Fruit fly (Drosophila melanogaster) whole organism, embryonic: ENCODE data around the gene CG32259.
A peak's percentile ranks its signal among the peaks of the same experiment; 100 is the strongest.

Source experiments
- Blimp-1 ChIP-seq: fragments of 200-800 bp; sonication (Bioruptor generic); optimal IDR thresholded peaks from 3 replicates; lab custom pipeline; 2018; ENCODE audit warnings: missing biosample characterization, missing genetic modification characterization, mild to moderate bottlenecking, moderate library complexity, missing genetic modification reagents
- CG12071 ChIP-seq: fragments of 200-800 bp; sonication (Bioruptor generic); optimal IDR thresholded peaks from 3 replicates; lab custom pipeline; 2018; ENCODE audit warnings: missing biosample characterization, mild to moderate bottlenecking, missing genetic modification characterization
- CG13894 ChIP-seq: fragments of 200-800 bp; sonication (Bioruptor generic); optimal IDR thresholded peaks from 3 replicates; lab custom pipeline; 2018; ENCODE audit warnings: missing biosample characterization, mild to moderate bottlenecking, missing genetic modification characterization, moderate library complexity
- CG16863 ChIP-seq: fragments of 200-800 bp; sonication (Bioruptor generic); optimal IDR thresholded peaks from 3 replicates; lab custom pipeline; 2016; ENCODE audit warnings: missing biosample characterization, missing genetic modification characterization
- CG32767 ChIP-seq: fragments of 200-800 bp; sonication (Bioruptor generic); IDR thresholded peaks from 2 replicates; pipeline ENCODE4 v1.3.6; 2022; ENCODE audit warnings: missing biosample characterization, missing genetic modification characterization
- CG32772 ChIP-seq: fragments of 200-800 bp; sonication (Bioruptor generic); IDR thresholded peaks from 2 replicates; pipeline ENCODE4 v1.3.6; 2022; ENCODE audit warnings: missing biosample characterization, missing genetic modification characterization
- CG4424 ChIP-seq: fragments of 200-800 bp; sonication (Bioruptor generic); optimal IDR thresholded peaks from 3 replicates; lab custom pipeline; 2016; ENCODE audit warnings: missing biosample characterization, missing genetic modification characterization
- CG7928 ChIP-seq: fragments of 200-800 bp; sonication (Bioruptor generic); optimal IDR thresholded peaks from 2 replicates; lab custom pipeline; 2017; ENCODE audit warnings: missing biosample characterization, mild to moderate bottlenecking, missing genetic modification characterization
- Dbx ChIP-seq: fragments of 200-800 bp; sonication (Bioruptor generic); IDR thresholded peaks from 3 replicates; pipeline ENCODE4 v1.3.6; 2022; ENCODE audit warnings: missing biosample characterization, missing genetic modification characterization
- Dip2 ChIP-seq: fragments of 200-800 bp; sonication (Bioruptor generic); IDR thresholded peaks from 2 replicates; pipeline ENCODE4 v1.3.6; 2022; ENCODE audit warnings: missing biosample characterization, missing genetic modification characterization
- Dll ChIP-seq: fragments of 200-800 bp; sonication (Bioruptor generic); IDR thresholded peaks from 4 replicates; pipeline ENCODE4 v1.3.6; 2022; ENCODE audit warnings: missing biosample characterization, missing genetic modification characterization; ENCODE audit not compliant: partially characterized antibody
- HLH4C ChIP-seq: fragments of 200-800 bp; sonication (Bioruptor generic); IDR thresholded peaks from 3 replicates; pipeline ENCODE4 v1.3.6; 2022; ENCODE audit warnings: missing biosample characterization, missing genetic modification characterization; ENCODE audit not compliant: partially characterized antibody
- Mrtf ChIP-seq: fragments of 200-800 bp; sonication (Bioruptor generic); IDR thresholded peaks from 3 replicates; pipeline ENCODE4 v1.3.6; 2022; ENCODE audit warnings: missing biosample characterization, missing genetic modification characterization
- Pdp1 ChIP-seq, 2 experiments: fragments of 200-800 bp; sonication (Bioruptor generic); optimal IDR thresholded peaks; 3 replicates each; lab custom pipeline; 2016; ENCODE audit warnings: missing biosample characterization in 2 of 2, missing genetic modification characterization in 2 of 2, mild to moderate bottlenecking in 1 of 2, moderate library complexity in 1 of 2
- Stat92E ChIP-seq, 3 experiments: fragments of >200 bp in 2 of 3; fragments of 200-800 bp in 1 of 3; sonication (Bioruptor generic) in 1 of 3; optimal IDR thresholded peaks; 2 replicates each; lab custom pipeline; 2017 to 2019; ENCODE audit warnings: missing biosample characterization in 3 of 3, missing genetic modification characterization in 3 of 3, mild to moderate bottlenecking in 1 of 3, moderate library complexity in 1 of 3
- abd-A ChIP-seq: fragments of 200-800 bp; sonication (Bioruptor generic); optimal IDR thresholded peaks from 3 replicates; lab custom pipeline; 2019; ENCODE audit warnings: missing biosample characterization, mild to moderate bottlenecking, missing genetic modification characterization, moderate library complexity
- al ChIP-seq: fragments of 200-800 bp; sonication (Bioruptor generic); IDR thresholded peaks from 2 replicates; pipeline ENCODE4 v1.3.6; 2022; ENCODE audit warnings: missing biosample characterization, missing genetic modification characterization
- cato ChIP-seq: fragments of 200-800 bp; sonication (Bioruptor generic); optimal IDR thresholded peaks from 2 replicates; lab custom pipeline; 2016; ENCODE audit warnings: missing biosample characterization, missing genetic modification characterization, borderline replicate concordance
- cg ChIP-seq: fragments of 200-800 bp; sonication (Bioruptor generic); optimal IDR thresholded peaks from 3 replicates; lab custom pipeline; 2019; ENCODE audit warnings: missing biosample characterization, mild to moderate bottlenecking, missing genetic modification characterization, moderate library complexity
- chinmo ChIP-seq: fragments of 200-800 bp; sonication (Bioruptor generic); IDR thresholded peaks from 4 replicates; pipeline ENCODE4 v1.3.6; 2022; ENCODE audit warnings: missing biosample characterization, missing genetic modification characterization; ENCODE audit not compliant: partially characterized antibody
- ci ChIP-seq: fragments of 200-800 bp; sonication (Bioruptor generic); IDR thresholded peaks from 3 replicates; pipeline ENCODE4 v1.3.6; 2022; ENCODE audit warnings: missing biosample characterization, missing genetic modification characterization
- gro ChIP-seq: fragments of 200-800 bp; sonication (Bioruptor generic); optimal IDR thresholded peaks from 2 replicates; lab custom pipeline; 2016; ENCODE audit warnings: missing biosample characterization, missing genetic modification characterization
- inv ChIP-seq: fragments of 200-800 bp; sonication (Bioruptor generic); IDR thresholded peaks from 2 replicates; pipeline ENCODE4 v1.3.6; 2022; ENCODE audit warnings: missing biosample characterization, missing genetic modification characterization; ENCODE audit not compliant: partially characterized antibody
- p53 ChIP-seq: fragments of 200-800 bp; sonication (Bioruptor generic); optimal IDR thresholded peaks from 2 replicates; lab custom pipeline; 2016; ENCODE audit warnings: missing biosample characterization, missing genetic modification characterization
- ro ChIP-seq: fragments of 200-800 bp; sonication (Bioruptor generic); IDR thresholded peaks from 2 replicates; pipeline ENCODE4 v1.3.6; 2022; ENCODE audit warnings: missing biosample characterization, missing genetic modification characterization
- sd ChIP-seq: fragments of 200-800 bp; sonication (Bioruptor generic); optimal IDR thresholded peaks from 3 replicates; lab custom pipeline; 2018; ENCODE audit warnings: missing biosample characterization, mild to moderate bottlenecking, missing genetic modification characterization, moderate library complexity
- trem ChIP-seq: fragments of 200-800 bp; optimal IDR thresholded peaks from 3 replicates; lab custom pipeline; 2019; ENCODE audit warnings: missing biosample characterization, mild to moderate bottlenecking, missing genetic modification characterization, moderate library complexity

The CG32259 gene

dm6 chr3L:4117493-4117892 lies 48.3 kb downstream of the CG32259 start:
- TF ChIP-seq gro (GFP tag; lab: Kevin White, UChicago) (no peak), chinmo (0 out of 4 replicates have a peak, but pooled peaks have one; percentile 59), CG4424 (GFP tag; lab: Kevin White, UChicago) (no peak), ro (GFP tag; lab: Robert Waterston, UW) (no peak), Pdp1 (GFP tag; optimal IDR thresholded peaks at IDR 0.05; lab: Kevin White, UChicago) (no peak), cato (GFP tag; lab: Kevin White, UChicago) (no peak), abd-A (peak; percentile 16), ci (GFP tag; lab: Robert Waterston, UW) (no peak), CG16863 (GFP tag; lab: Kevin White, UChicago) (no peak), CG32767 (no peak), sd (peak; percentile 23), p53 (no peak), Dip2 (GFP tag; lab: Robert Waterston, UW) (no peak), Mrtf (GFP tag; lab: Robert Waterston, UW) (no peak), CG7928 (GFP tag; lab: Kevin White, UChicago) (no peak), CG12071 (GFP tag; lab: Kevin White, UChicago) (no peak), al (GFP tag; lab: Robert Waterston, UW) (no peak), cg (no peak), CG13894 (tag; lab: Kevin White, UChicago) (peak; percentile 74), HLH4C (GFP tag; lab: Robert Waterston, UW) (no peak), inv (GFP tag; lab: Robert Waterston, UW) (no peak), trem (tag; lab: Kevin White, UChicago) (no peak)

- TF ChIP-seq Dll (GFP tag; lab: Robert Waterston, UW) (no peak), Blimp-1 (GFP tag; lab: Kevin White, UChicago) (peak; percentile 47), Stat92E (GFP tag; optimal IDR thresholded peaks at IDR 0.05; lab: Kevin White, UChicago) (peak in 1 of 3 experiments; percentile 3), Dbx (GFP tag; lab: Robert Waterston, UW) (no peak), CG32772 (GFP tag; lab: Robert Waterston, UW) (0 out of 2 replicates have a peak, but pooled peaks have one; percentile 11)
Observed at dm6 chr3L:4118339-4118738, 49.2 kb downstream of the CG32259 start.
